Worm (Caenorhabditis elegans) whole organism, L2 larva: ENCODE data around the gene bath-23.

Source experiments
- snpc-4 ChIP-seq: fragments of 150-350 bp; optimal IDR thresholded peaks from 2 replicates; lab custom pipeline; 2014; ENCODE audit warnings: missing biosample characterization, missing genetic modification characterization
- ztf-11 ChIP-seq: sonication (generic microtip); optimal IDR thresholded peaks from 2 replicates; lab custom pipeline; 2017; ENCODE audit warnings: missing biosample characterization, missing genetic modification characterization

DNA sequence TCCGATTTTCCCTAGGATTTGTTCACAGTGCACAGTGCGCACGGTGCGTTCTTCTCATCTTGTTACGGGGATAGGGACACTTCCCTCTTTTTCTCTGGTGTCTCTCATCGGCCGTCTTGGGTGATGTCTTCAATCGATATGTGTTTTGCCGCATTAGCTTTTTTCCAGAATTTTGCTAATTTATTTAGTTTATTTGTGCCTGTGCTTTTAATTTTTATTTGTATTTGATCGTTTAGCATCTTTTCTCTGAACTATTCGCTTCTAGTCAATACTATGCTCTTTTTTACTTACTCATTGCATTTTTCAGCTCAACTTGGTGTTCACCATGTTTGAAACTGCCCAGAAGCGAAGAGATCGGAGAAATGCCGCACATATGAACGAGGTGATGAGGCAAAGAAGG is 30.9 kb upstream of the bath-23 start, which contains the start of gene F14D2.5:
- TF ChIP-seq snpc-4 (tag; lab: Kevin White, UChicago) (no peak), ztf-11 (tag; lab: Kevin White, UChicago) (no peak)
